ENCODE assay signal across 1 worm cellular context in genomic region chrX:6744978-6745377, ce11.
TF ChIP-seq lines count a peak whose summit lies in the region.

No protein-coding gene starts in this region.

TF ChIP-seq in whole organism, L1 larva, 84 proteins besides CTCF, POLR2A, EP300 and RAD21 (continued from another document):
- TF ChIP-seq fkh-8 (tag; optimal IDR thresholded peaks at IDR 0.05; lab: Kevin White, UChicago) (peak; percentile 7), dpl-1 (GFP tag; optimal IDR thresholded peaks at IDR 0.05; lab: Kevin White, UChicago) (no peak), ceh-8 (GFP tag; optimal IDR thresholded peaks at IDR 0.05; lab: Kevin White, UChicago) (no peak), lin-13 (GFP tag; optimal IDR thresholded peaks at IDR 0.05; lab: Kevin White, UChicago) (no peak), fos-1 (tag; optimal IDR thresholded peaks at IDR 0.05; lab: Kevin White, UChicago) (no peak), C16A3.4 (tag; optimal IDR thresholded peaks at IDR 0.05; lab: Kevin White, UChicago) (no peak), lin-39 (tag; optimal IDR thresholded peaks at IDR 0.05; lab: Kevin White, UChicago) (no peak), F16B12.6 (tag; optimal IDR thresholded peaks at IDR 0.05; lab: Kevin White, UChicago) (no peak), pag-3 (tag; optimal IDR thresholded peaks at IDR 0.05; lab: Kevin White, UChicago; ENCODE audit: borderline replicate concordance, insufficient read depth) (no peak), unc-130 (tag; optimal IDR thresholded peaks at IDR 0.05; lab: Kevin White, UChicago) (no peak), mdl-1 (tag; optimal IDR thresholded peaks at IDR 0.05; lab: Kevin White, UChicago) (peak in 1 of 2 experiments; percentile 73)
TF ChIP-seq in whole organism, L1 larva: peak in this region for 11.
